Worm (Caenorhabditis elegans) whole organism, L3 larva: ENCODE measurements around the gene abf-4.

Source experiments
- ceh-82 ChIP-seq: fragments of 150-350 bp; optimal IDR thresholded peaks from 2 replicates; lab custom pipeline; 2014; ENCODE audit warnings: missing biosample characterization, missing genetic modification characterization
- nhr-11 ChIP-seq: fragments of 150-350 bp; optimal IDR thresholded peaks from 2 replicates; lab custom pipeline; 2014; ENCODE audit warnings: missing biosample characterization, missing genetic modification characterization
- pqm-1 ChIP-seq: fragments of 150-350 bp; optimal IDR thresholded peaks from 2 replicates; lab custom pipeline; 2017; ENCODE audit warnings: missing biosample characterization, missing genetic modification characterization, inconsistent platforms
- ztf-4 ChIP-seq: fragments of 150-350 bp; optimal IDR thresholded peaks from 2 replicates; lab custom pipeline; 2014; ENCODE audit warnings: missing biosample characterization, missing genetic modification characterization

DNA sequence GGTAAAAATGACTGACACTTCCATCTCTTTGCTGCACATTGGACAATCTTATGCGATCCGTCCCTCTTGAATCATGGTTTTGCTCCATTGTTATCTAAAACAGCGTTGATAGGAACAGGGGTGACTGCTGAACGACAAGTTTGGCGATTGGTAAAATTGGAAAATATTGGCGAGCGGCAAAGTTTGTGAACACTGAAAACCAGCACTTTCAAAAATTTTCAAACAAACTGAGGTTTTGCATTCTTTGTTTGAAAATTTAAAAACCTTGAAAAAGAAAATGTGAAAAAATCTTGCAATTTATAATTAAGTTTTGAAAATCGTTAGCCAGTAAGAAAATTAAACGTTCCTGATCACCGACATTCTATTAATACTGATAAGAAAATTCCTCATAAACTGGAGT is 8.3 kb upstream of the abf-4 start, which contains the start of gene F26F2.3:
- TF ChIP-seq ceh-82 (tag; lab: Kevin White, UChicago) = no peak
- no peak for TF ChIP-seq ztf-4 (tag; lab: Kevin White, UChicago)
- TF ChIP-seq pqm-1 (tag; lab: Kevin White, UChicago) = no peak
- no peak for TF ChIP-seq nhr-11
